Fruit fly (Drosophila melanogaster) whole organism, prepupa: ENCODE measurements around the gene CG4374.

Experiments used
- Blimp-1 ChIP-seq: fragments of 200-800 bp; sonication (Bioruptor generic); optimal IDR thresholded peaks from 3 replicates; lab custom pipeline; 2017; ENCODE audit warnings: missing biosample characterization, missing genetic modification characterization, mild to moderate bottlenecking, moderate library complexity, missing genetic modification reagents
- CG10631 ChIP-seq: fragments of 200-800 bp; sonication (Bioruptor generic); optimal IDR thresholded peaks from 2 replicates; lab custom pipeline; 2016; ENCODE audit warnings: missing biosample characterization, missing genetic modification characterization
- CG10669 ChIP-seq: fragments of 200-800 bp; sonication (Bioruptor generic); optimal IDR thresholded peaks from 3 replicates; lab custom pipeline; 2018; ENCODE audit warnings: missing biosample characterization, mild to moderate bottlenecking, missing genetic modification characterization, moderate library complexity
- CG11294 ChIP-seq: fragments of 200-800 bp; sonication (Bioruptor generic); IDR thresholded peaks from 2 replicates; pipeline ENCODE4 v1.3.6; 2022; ENCODE audit warnings: missing biosample characterization, missing genetic modification characterization
- CG11762 ChIP-seq: fragments of 200-800 bp; sonication (Bioruptor generic); optimal IDR thresholded peaks from 3 replicates; lab custom pipeline; 2016; ENCODE audit warnings: missing biosample characterization, missing genetic modification characterization; ENCODE audit not compliant: insufficient read depth
- CG15336 ChIP-seq: fragments of 200-800 bp; sonication (Bioruptor generic); IDR thresholded peaks from 2 replicates; pipeline ENCODE4 v1.3.6; 2022; ENCODE audit warnings: missing biosample characterization, missing genetic modification characterization
- CG1621 ChIP-seq: fragments of 200-800 bp; sonication (Bioruptor generic); optimal IDR thresholded peaks from 3 replicates; lab custom pipeline; 2018; ENCODE audit warnings: missing biosample characterization, mild to moderate bottlenecking, missing genetic modification characterization
- CG16779 ChIP-seq: fragments of 200-800 bp; sonication (Bioruptor generic); optimal IDR thresholded peaks from 3 replicates; lab custom pipeline; 2017; ENCODE audit warnings: missing biosample characterization, mild to moderate bottlenecking, missing genetic modification characterization
- CG31627 ChIP-seq: fragments of 200-800 bp; sonication (Bioruptor generic); optimal IDR thresholded peaks from 3 replicates; lab custom pipeline; 2016; ENCODE audit warnings: missing biosample characterization, missing genetic modification characterization
- CG32006 ChIP-seq: fragments of 200-800 bp; sonication (Bioruptor generic); optimal IDR thresholded peaks from 3 replicates; lab custom pipeline; 2017; ENCODE audit warnings: missing biosample characterization, mild to moderate bottlenecking, missing genetic modification characterization
- CG34406 ChIP-seq: fragments of 200-800 bp; sonication (Bioruptor generic); optimal IDR thresholded peaks from 3 replicates; lab custom pipeline; 2016; ENCODE audit warnings: missing biosample characterization, missing genetic modification characterization
- CG3919 ChIP-seq: fragments of 200-800 bp; sonication (Bioruptor generic); optimal IDR thresholded peaks from 3 replicates; lab custom pipeline; 2016; ENCODE audit warnings: missing biosample characterization, missing genetic modification characterization
- CG4318 ChIP-seq: fragments of 200-800 bp; sonication (Bioruptor generic); optimal IDR thresholded peaks from 3 replicates; lab custom pipeline; 2017; ENCODE audit warnings: missing biosample characterization, mild to moderate bottlenecking, missing genetic modification characterization
- CG6792 ChIP-seq: fragments of 200-800 bp; sonication (Bioruptor generic); optimal IDR thresholded peaks from 3 replicates; lab custom pipeline; 2016; ENCODE audit warnings: missing biosample characterization, missing genetic modification characterization
- CG6808 ChIP-seq: fragments of 200-800 bp; sonication (Bioruptor generic); optimal IDR thresholded peaks from 3 replicates; lab custom pipeline; 2017; ENCODE audit warnings: missing biosample characterization, missing genetic modification characterization, mild to moderate bottlenecking, moderate library complexity, missing genetic modification reagents
- CG7368 ChIP-seq: fragments of 200-800 bp; sonication (Bioruptor generic); optimal IDR thresholded peaks from 3 replicates; lab custom pipeline; 2016; ENCODE audit warnings: missing biosample characterization, missing genetic modification characterization
- CG8319 ChIP-seq: fragments of 200-800 bp; sonication (Bioruptor generic); optimal IDR thresholded peaks from 3 replicates; lab custom pipeline; 2016; ENCODE audit warnings: missing biosample characterization, missing genetic modification characterization
- CG8632 ChIP-seq: fragments of 200-800 bp; sonication (Bioruptor generic); optimal IDR thresholded peaks from 3 replicates; lab custom pipeline; 2016; ENCODE audit warnings: missing biosample characterization, missing genetic modification characterization
- CG9139 ChIP-seq: fragments of 200-800 bp; sonication (Bioruptor generic); optimal IDR thresholded peaks from 3 replicates; lab custom pipeline; 2017; ENCODE audit warnings: missing biosample characterization, mild to moderate bottlenecking, missing genetic modification characterization
- Eip78C ChIP-seq: fragments of 200-800 bp; sonication (Bioruptor generic); peaks from one replicate; lab custom pipeline; 2016; ENCODE audit warnings: missing biosample characterization, missing genetic modification characterization
- Eip93F ChIP-seq: fragments of 200-800 bp; sonication (Bioruptor generic); optimal IDR thresholded peaks from 2 replicates; lab custom pipeline; 2016; ENCODE audit warnings: missing biosample characterization, mild to moderate bottlenecking, missing genetic modification characterization
- Ets96B ChIP-seq: fragments of 200-800 bp; optimal IDR thresholded peaks from 2 replicates; lab custom pipeline; 2019; ENCODE audit warnings: missing biosample characterization, mild to moderate bottlenecking, missing genetic modification characterization, moderate library complexity
- Gug ChIP-seq: fragments of 200-800 bp; sonication (Bioruptor generic); IDR thresholded peaks from 2 replicates; pipeline ENCODE4 v1.3.6; 2022; ENCODE audit warnings: missing biosample characterization, missing genetic modification characterization
- Hr38 ChIP-seq: sonication (Bioruptor generic); optimal IDR thresholded peaks from 2 replicates; lab custom pipeline; 2016; ENCODE audit warnings: missing biosample characterization, missing genetic modification characterization
- Hr39 ChIP-seq: fragments of 200-800 bp; sonication (Bioruptor generic); optimal IDR thresholded peaks from 2 replicates; lab custom pipeline; 2016; ENCODE audit warnings: missing biosample characterization, missing genetic modification characterization
- Lpt ChIP-seq: fragments of 200-800 bp; sonication (Bioruptor generic); optimal IDR thresholded peaks from 3 replicates; lab custom pipeline; 2016; ENCODE audit warnings: missing biosample characterization, missing genetic modification characterization
- Met ChIP-seq: fragments of 200-800 bp; sonication (Bioruptor generic); optimal IDR thresholded peaks from 3 replicates; lab custom pipeline; 2016; ENCODE audit warnings: missing biosample characterization, missing genetic modification characterization
- Smox ChIP-seq: fragments of 200-800 bp; sonication (Bioruptor generic); optimal IDR thresholded peaks from 3 replicates; lab custom pipeline; 2016; ENCODE audit warnings: missing biosample characterization, missing genetic modification characterization
- Sox102F ChIP-seq: fragments of 200-800 bp; sonication (Bioruptor generic); optimal IDR thresholded peaks from 2 replicates; lab custom pipeline; 2016; ENCODE audit warnings: missing biosample characterization, mild to moderate bottlenecking, missing genetic modification characterization
- Sox14 ChIP-seq: fragments of 200-800 bp; sonication (Bioruptor generic); optimal IDR thresholded peaks from 3 replicates; lab custom pipeline; 2016; ENCODE audit warnings: missing biosample characterization, missing genetic modification characterization
- Sox15 ChIP-seq: fragments of 200-800 bp; sonication (Bioruptor generic); optimal IDR thresholded peaks from 3 replicates; lab custom pipeline; 2016; ENCODE audit warnings: missing biosample characterization, missing genetic modification characterization
- acj6 ChIP-seq: fragments of 200-800 bp; sonication (Bioruptor generic); optimal IDR thresholded peaks from 3 replicates; lab custom pipeline; 2016; ENCODE audit warnings: missing biosample characterization, missing genetic modification characterization
- dac ChIP-seq: fragments of 200-800 bp; sonication (Bioruptor generic); optimal IDR thresholded peaks from 2 replicates; lab custom pipeline; 2017; ENCODE audit warnings: missing biosample characterization, mild to moderate bottlenecking, missing genetic modification characterization
- dsx ChIP-seq: fragments of 200-800 bp; optimal IDR thresholded peaks from 3 replicates; lab custom pipeline; 2019; ENCODE audit warnings: missing biosample characterization, mild to moderate bottlenecking, missing genetic modification characterization, moderate library complexity; ENCODE audit not compliant: poor library complexity, severe bottlenecking
- eg ChIP-seq: fragments of 200-800 bp; sonication (Bioruptor generic); IDR thresholded peaks from 3 replicates; pipeline ENCODE4 v1.3.6; 2022; ENCODE audit warnings: missing biosample characterization, missing genetic modification characterization
- esn ChIP-seq: fragments of 200-800 bp; sonication (Bioruptor generic); optimal IDR thresholded peaks from 2 replicates; lab custom pipeline; 2016; ENCODE audit warnings: missing biosample characterization, mild to moderate bottlenecking, missing genetic modification characterization, moderate library complexity
- fd59A ChIP-seq: fragments of 200-800 bp; sonication (Bioruptor generic); optimal IDR thresholded peaks from 2 replicates; lab custom pipeline; 2017; ENCODE audit warnings: missing biosample characterization, mild to moderate bottlenecking, missing genetic modification characterization, missing genetic modification reagents
- fd85E ChIP-seq: fragments of 200-800 bp; sonication (Bioruptor generic); optimal IDR thresholded peaks from 3 replicates; lab custom pipeline; 2016; ENCODE audit warnings: missing biosample characterization, missing genetic modification characterization
- lz ChIP-seq: fragments of 200-800 bp; sonication (Bioruptor generic); optimal IDR thresholded peaks from 3 replicates; lab custom pipeline; 2016; ENCODE audit warnings: missing biosample characterization, missing genetic modification characterization
- net ChIP-seq: fragments of 200-800 bp; sonication (Bioruptor generic); optimal IDR thresholded peaks from 3 replicates; lab custom pipeline; 2016; ENCODE audit warnings: missing biosample characterization, missing genetic modification characterization
- salr ChIP-seq, 2 experiments: fragments of 200-800 bp; sonication (Bioruptor generic); optimal IDR thresholded peaks; 3 replicates each; lab custom pipeline; 2016 to 2018; ENCODE audit warnings: missing biosample characterization in 2 of 2, missing genetic modification characterization in 2 of 2, mild to moderate bottlenecking in 1 of 2
- spab ChIP-seq: fragments of 200-800 bp; sonication (Bioruptor generic); optimal IDR thresholded peaks from 2 replicates; lab custom pipeline; 2017; ENCODE audit warnings: missing biosample characterization, mild to moderate bottlenecking, missing genetic modification characterization, missing genetic modification reagents
- ss ChIP-seq, 2 experiments: fragments of 200-800 bp; sonication (Bioruptor generic); optimal IDR thresholded peaks; 2 replicates in 1 of 2; 3 replicates in 1 of 2; lab custom pipeline; 2017 to 2018; ENCODE audit warnings: mild to moderate bottlenecking in 2 of 2, missing biosample characterization in 2 of 2, missing genetic modification characterization in 2 of 2, moderate library complexity in 1 of 2
- svp ChIP-seq: fragments of 200-800 bp; sonication (Bioruptor generic); peaks from one replicate; lab custom pipeline; 2016; ENCODE audit warnings: missing biosample characterization, missing genetic modification characterization
- vri ChIP-seq: fragments of 200-800 bp; sonication (Bioruptor generic); optimal IDR thresholded peaks from 3 replicates; lab custom pipeline; 2016; ENCODE audit warnings: missing biosample characterization, mild to moderate bottlenecking, missing genetic modification characterization

Gene CG4374

dm6 chr3R:23496488-23496887, 24.4 kb upstream of the CG4374 start (continued):
- TF ChIP-seq svp (GFP tag; lab: Kevin White, UChicago) = peak; percentile 85
- peak in 1 of 2 experiments; percentile 50 for TF ChIP-seq ss (GFP tag; optimal IDR thresholded peaks at IDR 0.05; lab: Kevin White, UChicago)
- peak; percentile 21 for TF ChIP-seq CG8319 (GFP tag; lab: Kevin White, UChicago)
- TF ChIP-seq Smox (GFP tag; lab: Kevin White, UChicago) = peak; percentile 48
- TF ChIP-seq CG7368 (GFP tag; lab: Kevin White, UChicago) = peak; percentile 3
- TF ChIP-seq CG9139 (GFP tag; lab: Kevin White, UChicago) = no peak
- peak; percentile 0 for TF ChIP-seq net (GFP tag; lab: Kevin White, UChicago)
- TF ChIP-seq lz (GFP tag; lab: Kevin White, UChicago) = peak; percentile 25
- TF ChIP-seq Gug (GFP tag; lab: Robert Waterston, UW) = no peak
- no peak for TF ChIP-seq CG11294 (GFP tag; lab: Robert Waterston, UW)
- TF ChIP-seq acj6 = peak; percentile 54
- TF ChIP-seq Sox15 (GFP tag; lab: Kevin White, UChicago) = peak; percentile 5
- TF ChIP-seq Met = peak; percentile 66
- TF ChIP-seq CG11762 (GFP tag; lab: Kevin White, UChicago) = peak; percentile 3
- no peak for TF ChIP-seq CG16779 (tag; lab: Kevin White, UChicago)
- TF ChIP-seq CG10631 (GFP tag; lab: Kevin White, UChicago) = peak; percentile 38
- no peak for TF ChIP-seq dac (GFP tag; lab: Kevin White, UChicago)
- peak; percentile 18 for TF ChIP-seq Ets96B
- TF ChIP-seq CG34406 (GFP tag; lab: Kevin White, UChicago) = peak; percentile 79
- no peak for TF ChIP-seq salr (GFP tag; optimal IDR thresholded peaks at IDR 0.05; lab: Kevin White, UChicago)
- TF ChIP-seq CG10669 (GFP tag; lab: Kevin White, UChicago) = peak; percentile 9
- peak; percentile 49 for TF ChIP-seq dsx (GFP tag; lab: Kevin White, UChicago)
- TF ChIP-seq vri (GFP tag; lab: Kevin White, UChicago) = peak; percentile 5
- no peak for TF ChIP-seq CG15336
- no peak for TF ChIP-seq Sox14 (GFP tag; lab: Kevin White, UChicago)

- TF ChIP-seq salr (GFP tag; optimal IDR thresholded peaks at IDR 0.05; lab: Kevin White, UChicago) = no peak
- TF ChIP-seq Sox102F (GFP tag; lab: Kevin White, UChicago) = no peak
- TF ChIP-seq CG15336 = no peak
- no peak for TF ChIP-seq dac (GFP tag; lab: Kevin White, UChicago)
- no peak for TF ChIP-seq lz (GFP tag; lab: Kevin White, UChicago)
- TF ChIP-seq Hr38 (GFP tag; lab: Kevin White, UChicago) = no peak
- no peak for TF ChIP-seq ss (GFP tag; optimal IDR thresholded peaks at IDR 0.05; lab: Kevin White, UChicago)
- no peak for TF ChIP-seq esn (GFP tag; lab: Kevin White, UChicago)
- TF ChIP-seq CG11294 (GFP tag; lab: Robert Waterston, UW) = no peak
- no peak for TF ChIP-seq CG31627
- no peak for TF ChIP-seq CG3919 (GFP tag; lab: Kevin White, UChicago)
- no peak for TF ChIP-seq Gug (GFP tag; lab: Robert Waterston, UW)
- no peak for TF ChIP-seq eg (GFP tag; lab: Robert Waterston, UW)
- no peak for TF ChIP-seq CG6808 (GFP tag; lab: Kevin White, UChicago)
- TF ChIP-seq net (GFP tag; lab: Kevin White, UChicago) = no peak
Observed at dm6 chr3R:23487201-23487600, 15.1 kb upstream of the CG4374 start, which contains the start of gene Ir94h. Gene Ir94h (plus strand): TSS chr3R:23487501.

dm6 chr3R:23486743-23487142, 14.7 kb upstream of the CG4374 start:
- peak; percentile 87 for TF ChIP-seq lz (GFP tag; lab: Kevin White, UChicago)
- no peak for TF ChIP-seq eg (GFP tag; lab: Robert Waterston, UW)
- TF ChIP-seq CG10669 (GFP tag; lab: Kevin White, UChicago) = peak; percentile 2
- TF ChIP-seq acj6 = peak; percentile 83
- TF ChIP-seq CG1621 (tag; lab: Kevin White, UChicago) = no peak
- peak; percentile 3 for TF ChIP-seq CG32006 (GFP tag; lab: Kevin White, UChicago)
- peak; percentile 88 for TF ChIP-seq CG6792 (GFP tag; lab: Kevin White, UChicago)
- peak; percentile 67 for TF ChIP-seq CG7368 (GFP tag; lab: Kevin White, UChicago)
- no peak for TF ChIP-seq Lpt (GFP tag; lab: Kevin White, UChicago)
- peak; percentile 76 for TF ChIP-seq Blimp-1 (GFP tag; lab: Kevin White, UChicago)
- no peak for TF ChIP-seq CG4318 (GFP tag; lab: Kevin White, UChicago)
- peak; percentile 92 for TF ChIP-seq Hr39 (GFP tag; lab: Kevin White, UChicago)
- peak; percentile 92 for TF ChIP-seq Sox102F (GFP tag; lab: Kevin White, UChicago)
- TF ChIP-seq fd59A (GFP tag; lab: Kevin White, UChicago) = no peak
- TF ChIP-seq Eip93F = peak; percentile 58
- TF ChIP-seq CG8319 (GFP tag; lab: Kevin White, UChicago) = peak; percentile 75
- no peak for TF ChIP-seq spab
- TF ChIP-seq Eip78C (GFP tag; lab: Kevin White, UChicago) = peak; percentile 95
- TF ChIP-seq CG15336 = no peak
- peak; percentile 84 for TF ChIP-seq CG3919 (GFP tag; lab: Kevin White, UChicago)
- no peak for TF ChIP-seq CG16779 (tag; lab: Kevin White, UChicago)
- no peak for TF ChIP-seq dsx (GFP tag; lab: Kevin White, UChicago)
- peak; percentile 61 for TF ChIP-seq fd85E (GFP tag; lab: Kevin White, UChicago)
- no peak for TF ChIP-seq Hr38 (GFP tag; lab: Kevin White, UChicago)
- TF ChIP-seq CG8632 (GFP tag; lab: Kevin White, UChicago) = peak; percentile 81
